Fruit fly (Drosophila melanogaster) whole organism, embryonic: Measurements from ENCODE around the gene CG5828.

ENCODE experiments used
- Antp ChIP-seq: fragments of 200-800 bp; sonication (Bioruptor generic); optimal IDR thresholded peaks from 3 replicates; lab custom pipeline; 2016; ENCODE audit warnings: missing biosample characterization, missing genetic modification characterization
- Atf-2 ChIP-seq: fragments of 200-800 bp; sonication (Bioruptor generic); optimal IDR thresholded peaks from 2 replicates; lab custom pipeline; 2016; ENCODE audit warnings: missing biosample characterization, missing genetic modification characterization
- Blimp-1 ChIP-seq: fragments of 200-800 bp; sonication (Bioruptor generic); optimal IDR thresholded peaks from 3 replicates; lab custom pipeline; 2018; ENCODE audit warnings: missing biosample characterization, missing genetic modification characterization, mild to moderate bottlenecking, moderate library complexity, missing genetic modification reagents
- CG1233 ChIP-seq: fragments of 200-800 bp; sonication (Bioruptor generic); optimal IDR thresholded peaks from 4 replicates; lab custom pipeline; 2018; ENCODE audit warnings: missing biosample characterization, mild to moderate bottlenecking, missing genetic modification characterization
- CG12659 ChIP-seq: fragments of 200-800 bp; sonication (Bioruptor generic); optimal IDR thresholded peaks from 3 replicates; lab custom pipeline; 2017; ENCODE audit warnings: mild to moderate bottlenecking, missing biosample characterization, missing genetic modification reagents, missing genetic modification characterization
- CG15479 ChIP-seq: fragments of 200-800 bp; sonication (Bioruptor generic); optimal IDR thresholded peaks from 3 replicates; lab custom pipeline; 2019; ENCODE audit warnings: missing biosample characterization, mild to moderate bottlenecking, missing genetic modification characterization, moderate library complexity
- CG17385 ChIP-seq: fragments of 200-800 bp; sonication (Bioruptor generic); optimal IDR thresholded peaks from 3 replicates; lab custom pipeline; 2018; ENCODE audit warnings: missing biosample characterization, mild to moderate bottlenecking, missing genetic modification characterization
- CG32767 ChIP-seq: fragments of 200-800 bp; sonication (Bioruptor generic); IDR thresholded peaks from 2 replicates; pipeline ENCODE4 v1.3.6; 2022; ENCODE audit warnings: missing biosample characterization, missing genetic modification characterization
- CG3281 ChIP-seq: fragments of 200-800 bp; sonication (Bioruptor generic); optimal IDR thresholded peaks from 3 replicates; lab custom pipeline; 2017; ENCODE audit warnings: missing biosample characterization, mild to moderate bottlenecking, missing genetic modification characterization
- CG42726 ChIP-seq: fragments of 200-800 bp; sonication (Bioruptor generic); IDR thresholded peaks from 2 replicates; pipeline ENCODE4 v1.3.6; 2022; ENCODE audit warnings: missing biosample characterization, missing genetic modification characterization; ENCODE audit not compliant: partially characterized antibody
- CG4360 ChIP-seq: fragments of 200-800 bp; sonication (Bioruptor generic); IDR thresholded peaks from 2 replicates; pipeline ENCODE4 v1.3.6; 2022; ENCODE audit warnings: missing biosample characterization, missing genetic modification characterization
- CG6813 ChIP-seq: fragments of 200-800 bp; sonication (Bioruptor generic); optimal IDR thresholded peaks from 2 replicates; lab custom pipeline; 2017; ENCODE audit warnings: missing biosample characterization, missing genetic modification characterization, mild to moderate bottlenecking, moderate library complexity, missing genetic modification reagents
- CG8281 ChIP-seq: fragments of 200-800 bp; sonication (Bioruptor generic); optimal IDR thresholded peaks from 2 replicates; lab custom pipeline; 2018; ENCODE audit warnings: missing biosample characterization, mild to moderate bottlenecking, missing genetic modification characterization, moderate library complexity
- CG8290 ChIP-seq, 3 experiments: fragments of 200-800 bp; sonication (Bioruptor generic); optimal IDR thresholded peaks; 2 replicates each; lab custom pipeline; 2016 to 2019; ENCODE audit warnings: missing biosample characterization in 3 of 3, missing genetic modification characterization in 3 of 3, mild to moderate bottlenecking in 2 of 3, moderate library complexity in 1 of 3
- CG9876 ChIP-seq: fragments of 200-800 bp; sonication (Bioruptor generic); optimal IDR thresholded peaks from 2 replicates; lab custom pipeline; 2016; ENCODE audit warnings: missing biosample characterization, missing genetic modification characterization
- CTCF ChIP-seq: fragments of 200-800 bp; sonication (Bioruptor generic); optimal IDR thresholded peaks from 2 replicates; lab custom pipeline; 2017; ENCODE audit warnings: missing biosample characterization, mild to moderate bottlenecking, missing genetic modification characterization, moderate library complexity
- D ChIP-seq, 2 experiments: fragments of 200-800 bp in 1 of 2; fragments of >200 bp in 1 of 2; sonication (Bioruptor generic) in 1 of 2; optimal IDR thresholded peaks; 2 replicates in 1 of 2; 3 replicates in 1 of 2; lab custom pipeline; 2017; ENCODE audit warnings: mild to moderate bottlenecking in 1 of 2, missing biosample characterization in 1 of 2, missing genetic modification characterization in 1 of 2, missing genetic modification reagents in 1 of 2
- Dfd ChIP-seq, 2 experiments: fragments of >200 bp; optimal IDR thresholded peaks; 2 replicates each; lab custom pipeline; 2017; ENCODE audit warnings: missing biosample characterization in 2 of 2, missing genetic modification characterization in 2 of 2
- Fer3 ChIP-seq: fragments of 200-800 bp; sonication (Bioruptor generic); optimal IDR thresholded peaks from 2 replicates; lab custom pipeline; 2018; ENCODE audit warnings: missing biosample characterization, mild to moderate bottlenecking, missing genetic modification characterization, moderate library complexity
- GATAe ChIP-seq: fragments of 200-800 bp; sonication (Bioruptor generic); conservative IDR thresholded peaks from 2 replicates; pipeline ENCODE4 v1.3.6; 2022; ENCODE audit warnings: missing biosample characterization, missing genetic modification characterization
- Hr39 ChIP-seq: fragments of >200 bp; optimal IDR thresholded peaks from 2 replicates; lab custom pipeline; 2017
- Hr78 ChIP-seq, 2 experiments: fragments of 200-800 bp in 1 of 2; fragments of >200 bp in 1 of 2; sonication (Bioruptor generic) in 1 of 2; optimal IDR thresholded peaks; 2 replicates each; lab custom pipeline; 2017 to 2019; ENCODE audit warnings: missing biosample characterization in 2 of 2, missing genetic modification characterization in 2 of 2, mild to moderate bottlenecking in 1 of 2, moderate library complexity in 1 of 2
- Lpt ChIP-seq: fragments of >200 bp; optimal IDR thresholded peaks from 2 replicates; lab custom pipeline; 2018; ENCODE audit warnings: missing biosample characterization, missing genetic modification characterization
- Meics ChIP-seq: fragments of 200-800 bp; sonication (Bioruptor generic); optimal IDR thresholded peaks from 2 replicates; lab custom pipeline; 2017; ENCODE audit warnings: missing biosample characterization, mild to moderate bottlenecking, missing genetic modification characterization
- Ptx1 ChIP-seq: fragments of 200-800 bp; sonication (Bioruptor generic); IDR thresholded peaks from 2 replicates; pipeline ENCODE4 v1.3.6; 2022; ENCODE audit warnings: missing biosample characterization, missing genetic modification characterization
- Sin3A ChIP-seq: fragments of >200 bp; optimal IDR thresholded peaks from 2 replicates; lab custom pipeline; 2018
- Ssrp ChIP-seq: fragments of 200-800 bp; sonication (Bioruptor generic); optimal IDR thresholded peaks from 2 replicates; lab custom pipeline; 2018; ENCODE audit warnings: missing biosample characterization, mild to moderate bottlenecking, missing genetic modification characterization, moderate library complexity
- cato ChIP-seq: fragments of 200-800 bp; sonication (Bioruptor generic); optimal IDR thresholded peaks from 2 replicates; lab custom pipeline; 2016; ENCODE audit warnings: missing biosample characterization, missing genetic modification characterization, borderline replicate concordance
- ci ChIP-seq: fragments of 200-800 bp; sonication (Bioruptor generic); IDR thresholded peaks from 3 replicates; pipeline ENCODE4 v1.3.6; 2022; ENCODE audit warnings: missing biosample characterization, missing genetic modification characterization
- dimm ChIP-seq: fragments of 200-800 bp; sonication (Bioruptor generic); IDR thresholded peaks from 2 replicates; pipeline ENCODE4 v1.3.6; 2022; ENCODE audit warnings: missing biosample characterization, missing genetic modification characterization
- disco-r ChIP-seq: fragments of 200-800 bp; sonication (Bioruptor generic); optimal IDR thresholded peaks from 2 replicates; lab custom pipeline; 2016; ENCODE audit warnings: missing biosample characterization, missing genetic modification characterization
- emc ChIP-seq: fragments of 200-800 bp; sonication (Bioruptor generic); optimal IDR thresholded peaks from 2 replicates; lab custom pipeline; 2016; ENCODE audit warnings: missing biosample characterization, missing genetic modification characterization
- ems ChIP-seq: fragments of 200-800 bp; sonication (Bioruptor generic); optimal IDR thresholded peaks from 3 replicates; lab custom pipeline; 2016; ENCODE audit warnings: missing biosample characterization, missing genetic modification characterization
- esg ChIP-seq: fragments of 200-800 bp; sonication (Bioruptor generic); conservative IDR thresholded peaks from 2 replicates; pipeline ENCODE4 v1.3.6; 2022; ENCODE audit warnings: missing biosample characterization, missing genetic modification characterization
- h ChIP-seq: fragments of >200 bp; optimal IDR thresholded peaks from 2 replicates; lab custom pipeline; 2017
- ken ChIP-seq: fragments of 200-800 bp; sonication (Bioruptor generic); IDR thresholded peaks from 3 replicates; pipeline ENCODE4 v1.3.6; 2022; ENCODE audit warnings: missing biosample characterization, missing genetic modification characterization
- nau ChIP-seq: fragments of 200-800 bp; sonication (Bioruptor generic); optimal IDR thresholded peaks from 3 replicates; lab custom pipeline; 2017; ENCODE audit warnings: missing biosample characterization, mild to moderate bottlenecking, missing genetic modification characterization, missing genetic modification reagents
- nmo ChIP-seq: fragments of 200-800 bp; sonication (Bioruptor generic); optimal IDR thresholded peaks from 2 replicates; lab custom pipeline; 2018; ENCODE audit warnings: missing biosample characterization, mild to moderate bottlenecking, missing genetic modification characterization, moderate library complexity
- oc ChIP-seq: fragments of 200-800 bp; sonication (Bioruptor generic); optimal IDR thresholded peaks from 2 replicates; lab custom pipeline; 2018; ENCODE audit warnings: missing biosample characterization, mild to moderate bottlenecking, missing genetic modification characterization, moderate library complexity
- prd ChIP-seq, 3 experiments: fragments of >200 bp in 2 of 3; fragments of 200-800 bp in 1 of 3; sonication (Bioruptor generic) in 1 of 3; optimal IDR thresholded peaks in 2 of 3; IDR thresholded peaks in 1 of 3; 2 replicates in 2 of 3; 3 replicates in 1 of 3; pipeline versions ENCODE4 v1.3.6 to Lab custom; 2017 to 2022; ENCODE audit warnings: missing biosample characterization in 1 of 3, missing genetic modification characterization in 1 of 3
- psq ChIP-seq: fragments of 200-800 bp; sonication (Bioruptor generic); optimal IDR thresholded peaks from 2 replicates; lab custom pipeline; 2017; ENCODE audit warnings: missing biosample characterization, missing genetic modification characterization
- seq ChIP-seq: fragments of 200-800 bp; sonication (Bioruptor generic); IDR thresholded peaks from 2 replicates; pipeline ENCODE4 v1.3.6; 2022; ENCODE audit warnings: missing biosample characterization, missing genetic modification characterization
- slbo ChIP-seq: fragments of 200-800 bp; sonication (Bioruptor generic); IDR thresholded peaks from 2 replicates; pipeline ENCODE4 v1.3.6; 2022; ENCODE audit warnings: missing biosample characterization, missing genetic modification characterization
- sqz ChIP-seq: fragments of 200-800 bp; sonication (Bioruptor generic); optimal IDR thresholded peaks from 3 replicates; lab custom pipeline; 2018; ENCODE audit warnings: missing biosample characterization, mild to moderate bottlenecking, missing genetic modification characterization
- stwl ChIP-seq: fragments of 200-800 bp; sonication (Bioruptor generic); optimal IDR thresholded peaks from 3 replicates; lab custom pipeline; 2018; ENCODE audit warnings: missing biosample characterization, mild to moderate bottlenecking, missing genetic modification characterization, moderate library complexity
- tll ChIP-seq, 2 experiments: fragments of 200-800 bp in 1 of 2; fragments of >200 bp in 1 of 2; sonication (Bioruptor generic) in 1 of 2; optimal IDR thresholded peaks; 2 replicates each; lab custom pipeline; 2017 to 2019; ENCODE audit warnings: missing biosample characterization in 2 of 2, missing genetic modification characterization in 2 of 2, mild to moderate bottlenecking in 1 of 2, moderate library complexity in 1 of 2
- wdn ChIP-seq: fragments of 200-800 bp; sonication (Bioruptor generic); IDR thresholded peaks from 2 replicates; pipeline ENCODE4 v1.3.6; 2022; ENCODE audit warnings: missing biosample characterization, missing genetic modification characterization
- zen ChIP-seq: fragments of 200-800 bp; sonication (Bioruptor generic); optimal IDR thresholded peaks from 3 replicates; lab custom pipeline; 2018; ENCODE audit warnings: missing biosample characterization, mild to moderate bottlenecking, missing genetic modification characterization, moderate library complexity
- zfh1 ChIP-seq: fragments of 200-800 bp; sonication (Bioruptor generic); IDR thresholded peaks from 3 replicates; pipeline ENCODE4 v1.3.6; 2022; ENCODE audit warnings: missing biosample characterization, missing genetic modification characterization

The CG5828 gene

DNA sequence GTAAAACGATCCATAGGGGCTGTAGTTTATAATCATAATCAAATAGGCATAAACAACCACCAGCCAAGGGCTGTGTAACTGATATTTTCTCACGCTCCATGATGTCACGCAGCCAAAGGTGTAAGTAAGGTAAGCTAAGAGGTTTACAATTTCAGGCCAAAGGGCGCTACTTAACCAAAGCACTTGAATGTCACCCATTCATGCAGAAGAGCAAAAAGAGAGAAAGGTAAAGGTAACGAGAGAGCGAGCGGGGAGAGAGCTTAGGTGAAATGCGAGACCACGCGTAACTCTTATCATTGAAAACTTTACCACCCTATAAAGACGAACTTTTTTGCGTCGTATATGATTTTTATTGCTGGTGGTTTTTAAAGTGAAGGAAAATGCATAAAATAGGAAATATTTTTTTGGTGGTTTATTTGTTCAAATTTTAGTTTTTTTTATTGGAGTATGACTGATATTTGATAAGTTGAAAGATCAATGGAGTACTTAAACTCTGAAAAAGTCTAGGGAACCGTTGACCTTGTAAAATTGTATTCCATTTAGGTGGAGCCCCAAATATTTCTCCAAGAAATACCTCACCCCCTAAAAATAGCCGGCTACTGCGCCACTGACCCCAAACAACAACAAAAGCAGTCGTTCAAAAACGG is 14.0 kb downstream of the CG5828 start (continued):
- TF ChIP-seq CG8281 (tag; lab: Kevin White, UChicago) (peak; percentile 61), Fer3 (tag; lab: Kevin White, UChicago) (peak; percentile 94), Blimp-1 (GFP tag; lab: Kevin White, UChicago) (peak; percentile 83), slbo (GFP tag; lab: Robert Waterston, UW) (peak; percentile 98), stwl (tag; lab: Kevin White, UChicago) (no peak), CG9876 (GFP tag; lab: Kevin White, UChicago) (peak; percentile 98), Lpt (GFP tag; lab: Kevin White, UChicago) (no peak), Atf-2 (GFP tag; lab: Kevin White, UChicago) (peak; percentile 98), GATAe (GFP tag; lab: Robert Waterston, UW) (peak; percentile 92), esg (GFP tag; lab: Robert Waterston, UW) (peak; percentile 94), Meics (GFP tag; lab: Kevin White, UChicago) (peak; percentile 97), wdn (GFP tag; lab: Robert Waterston, UW) (peak; percentile 96), cato (GFP tag; lab: Kevin White, UChicago) (peak; percentile 96), ci (GFP tag; lab: Robert Waterston, UW) (peak; percentile 93), zen (peak; percentile 83), prd (optimal IDR thresholded peaks at IDR 0.05; lab: Kevin White, UChicago) (no peak), prd (GFP tag; IDR thresholded peaks at IDR 0.05; lab: Robert Waterston, UW) (peak; percentile 96), Hr78 (GFP tag; optimal IDR thresholded peaks at IDR 0.05; lab: Kevin White, UChicago) (peak in 1 of 2 experiments; percentile 97), CTCF (no peak), emc (GFP tag; lab: Kevin White, UChicago) (peak; percentile 95), CG4360 (GFP tag; lab: Robert Waterston, UW) (peak; percentile 74), Dfd (GFP tag; optimal IDR thresholded peaks at IDR 0.05; lab: Kevin White, UChicago) (no peak), D (optimal IDR thresholded peaks at IDR 0.05; lab: Kevin White, UChicago) (no peak), D (GFP tag; optimal IDR thresholded peaks at IDR 0.05; lab: Kevin White, UChicago) (peak; percentile 86), tll (GFP tag; optimal IDR thresholded peaks at IDR 0.05; lab: Kevin White, UChicago) (no peak), zfh1 (GFP tag; lab: Robert Waterston, UW) (peak; percentile 87), Antp (GFP tag; lab: Kevin White, UChicago) (peak; percentile 98), sqz (GFP tag; lab: Kevin White, UChicago) (peak; percentile 69), dimm (GFP tag; lab: Robert Waterston, UW) (peak; percentile 82), psq (GFP tag; lab: Kevin White, UChicago) (peak; percentile 83), CG12659 (peak; percentile 97), nau (GFP tag; lab: Kevin White, UChicago) (peak; percentile 92), ems (GFP tag; lab: Kevin White, UChicago) (peak; percentile 97), nmo (GFP tag; lab: Kevin White, UChicago) (peak; percentile 95), disco-r (GFP tag; lab: Kevin White, UChicago) (peak; percentile 95), CG1233 (GFP tag; lab: Kevin White, UChicago) (peak; percentile 90), Ssrp (tag; lab: Kevin White, UChicago) (peak; percentile 92), seq (GFP tag; lab: Robert Waterston, UW) (peak; percentile 94), oc (tag; lab: Kevin White, UChicago) (peak; percentile 56), CG15479 (no peak), Sin3A (lab: Kevin White, UChicago) (no peak), Hr39 (lab: Kevin White, UChicago) (no peak), CG6813 (GFP tag; lab: Kevin White, UChicago) (peak; percentile 92), ken (peak; percentile 94), CG32767 (peak; percentile 92), Ptx1 (GFP tag; lab: Robert Waterston, UW) (peak; percentile 97), h (lab: Kevin White, UChicago) (no peak), CG8290 (GFP tag; optimal IDR thresholded peaks at IDR 0.05; lab: Kevin White, UChicago) (peak; percentile 78), CG8290 (tag; optimal IDR thresholded peaks at IDR 0.05; lab: Kevin White, UChicago) (peak in 1 of 2 experiments; percentile 79), CG17385 (GFP tag; lab: Kevin White, UChicago) (peak; percentile 90), CG42726 (GFP tag; lab: Robert Waterston, UW) (no peak), CG3281 (GFP tag; lab: Kevin White, UChicago) (peak; percentile 95)
